Worm (Caenorhabditis elegans): ENCODE results near the gene gskl-1.

ce11 chrII:10910219-10910618 lies 37.1 kb upstream of the gskl-1 start, which contains the start of gene sra-11:
- no peak for TF ChIP-seq nhr-11 (tag; optimal IDR thresholded peaks at IDR 0.05)
- no peak for TF ChIP-seq ztf-11 (tag; optimal IDR thresholded peaks at IDR 0.05)
- TF ChIP-seq pqm-1 (tag; optimal IDR thresholded peaks at IDR 0.05): no peak
- no peak for TF ChIP-seq lin-39 (tag; optimal IDR thresholded peaks at IDR 0.05)
- TF ChIP-seq ztf-4 (tag; optimal IDR thresholded peaks at IDR 0.05): no peak
- TF ChIP-seq tbx-2 (tag; optimal IDR thresholded peaks at IDR 0.05): no peak
- no peak for TF ChIP-seq fkh-10 (GFP tag; optimal IDR thresholded peaks at IDR 0.05)
- TF ChIP-seq nfya-1 (tag; optimal IDR thresholded peaks at IDR 0.05; ENCODE audit: insufficient read depth): no peak
- no peak for TF ChIP-seq pha-4 (tag; optimal IDR thresholded peaks at IDR 0.05)
- TF ChIP-seq ZK546.5 (tag; optimal IDR thresholded peaks at IDR 0.05): no peak
- TF ChIP-seq nhr-237 (tag; optimal IDR thresholded peaks at IDR 0.05): no peak
- TF ChIP-seq unc-39 (tag; optimal IDR thresholded peaks at IDR 0.05): no peak
- no peak for TF ChIP-seq skn-1 (tag; optimal IDR thresholded peaks at IDR 0.05)

All from whole organism, L3 larva.